Worm (Caenorhabditis elegans) whole organism, L4 larva: ENCODE measurements around the gene F41E6.12.

Source experiments
- D1046.2 ChIP-seq: fragments of 200-800 bp; sonication (Bioruptor generic); IDR thresholded peaks from 2 replicates; pipeline ENCODE4 v1.3.6; 2022; ENCODE audit warnings: missing genetic modification characterization, missing compliant biosample characterization
- F44E2.7 ChIP-seq: fragments of 200-800 bp; sonication (Bioruptor generic); IDR thresholded peaks from 2 replicates; pipeline ENCODE4 v2.1.2; 2022; ENCODE audit warnings: missing genetic modification characterization, missing compliant biosample characterization
- F49E8.2 ChIP-seq: sonication (generic microtip); optimal IDR thresholded peaks from 2 replicates; lab custom pipeline; 2016; ENCODE audit warnings: missing compliant biosample characterization, mild to moderate bottlenecking, missing genetic modification characterization, borderline replicate concordance
- R02D3.7 ChIP-seq: fragments of 150-350 bp; sonication (generic microtip); optimal IDR thresholded peaks from 3 replicates; lab custom pipeline; 2014; ENCODE audit warnings: missing biosample characterization, missing genetic modification characterization
- T20F7.1 ChIP-seq: fragments of 200-800 bp; sonication (Bioruptor generic); optimal IDR thresholded peaks from 2 replicates; lab custom pipeline; 2018; ENCODE audit warnings: mild to moderate bottlenecking, missing genetic modification characterization, missing compliant biosample characterization
- Y48G9A.11 ChIP-seq: fragments of 200-800 bp; sonication (Bioruptor generic); IDR thresholded peaks from 2 replicates; pipeline ENCODE4 v1.3.6; 2022; ENCODE audit warnings: missing genetic modification reagents, missing genetic modification characterization, missing compliant biosample characterization
- Y75B8A.6 ChIP-seq: fragments of 200-800 bp; sonication (Bioruptor generic); IDR thresholded peaks from 2 replicates; pipeline ENCODE4 v1.3.6; 2022; ENCODE audit warnings: missing genetic modification reagents, missing genetic modification characterization, missing compliant biosample characterization
- ZK546.5 ChIP-seq, 2 experiments: sonication (generic microtip); optimal IDR thresholded peaks; 2 replicates each; lab custom pipeline; 2017; ENCODE audit warnings: missing biosample characterization in 2 of 2, missing genetic modification characterization in 2 of 2
- aha-1 ChIP-seq: fragments of 150-350 bp; peaks from one replicate; lab custom pipeline; 2014; ENCODE audit warnings: missing biosample characterization, missing genetic modification characterization
- ama-1 ChIP-seq: fragments of 150-350 bp; optimal IDR thresholded peaks from 2 replicates; lab custom pipeline; 2014; ENCODE audit warnings: inconsistent platforms, mixed read lengths
- ceh-44 ChIP-seq: fragments of 200-800 bp; sonication (Bioruptor generic); IDR thresholded peaks from 2 replicates; pipeline ENCODE4 v1.3.6; 2022; ENCODE audit warnings: missing genetic modification reagents, missing genetic modification characterization, missing compliant biosample characterization
- ces-1 ChIP-seq: fragments of 150-350 bp; sonication (generic microtip); optimal IDR thresholded peaks from 4 replicates; lab custom pipeline; 2014; ENCODE audit warnings: missing biosample characterization, missing genetic modification reagents, missing genetic modification characterization
- daf-12 ChIP-seq: fragments of 150-350 bp; optimal IDR thresholded peaks from 2 replicates; lab custom pipeline; 2014; ENCODE audit warnings: missing biosample characterization, missing genetic modification reagents, missing genetic modification characterization
- daf-16 ChIP-seq, 3 experiments: sonication (generic microtip); optimal IDR thresholded peaks; 2 replicates each; lab custom pipeline; 2016 to 2017; ENCODE audit warnings: missing genetic modification characterization in 3 of 3, missing genetic modification reagents in 3 of 3, mild to moderate bottlenecking in 2 of 3, missing compliant biosample characterization in 2 of 3, missing biosample characterization in 1 of 3, moderate library complexity in 1 of 3
- daf-19 ChIP-seq: fragments of 200-800 bp; sonication (Bioruptor generic); conservative IDR thresholded peaks from 2 replicates; pipeline ENCODE4 v1.3.6; 2022; ENCODE audit warnings: missing genetic modification characterization, missing compliant biosample characterization
- dmd-6 ChIP-seq: fragments of 200-800 bp; sonication (Bioruptor generic); IDR thresholded peaks from 2 replicates; pipeline ENCODE4 v1.3.6; 2022; ENCODE audit warnings: missing genetic modification reagents, missing genetic modification characterization, missing compliant biosample characterization
- dpl-1 ChIP-seq: fragments of 150-350 bp; optimal IDR thresholded peaks from 2 replicates; lab custom pipeline; 2014; ENCODE audit warnings: missing biosample characterization, missing genetic modification reagents, missing genetic modification characterization
- duxl-1 ChIP-seq: sonication (generic microtip); optimal IDR thresholded peaks from 2 replicates; lab custom pipeline; 2016; ENCODE audit warnings: mild to moderate bottlenecking, missing genetic modification characterization, moderate library complexity, missing compliant biosample characterization; ENCODE audit not compliant: poor library complexity
- egl-27 ChIP-seq: sonication (generic microtip); optimal IDR thresholded peaks from 3 replicates; lab custom pipeline; 2017; ENCODE audit warnings: missing biosample characterization, missing genetic modification reagents, missing genetic modification characterization
- fos-1 ChIP-seq: fragments of 150-350 bp; optimal IDR thresholded peaks from 2 replicates; lab custom pipeline; 2014; ENCODE audit warnings: missing biosample characterization, missing genetic modification characterization
- hif-1 ChIP-seq, 2 experiments: sonication (generic microtip); optimal IDR thresholded peaks; 2 replicates each; lab custom pipeline; 2016 to 2017; ENCODE audit warnings: missing compliant biosample characterization in 2 of 2, missing genetic modification characterization in 2 of 2, missing genetic modification reagents in 2 of 2, missing genotype in 2 of 2, mild to moderate bottlenecking in 1 of 2
- hlh-30 ChIP-seq: sonication (generic microtip); optimal IDR thresholded peaks from 2 replicates; lab custom pipeline; 2017; ENCODE audit warnings: antibody characterized with exemption, mild to moderate bottlenecking, missing genetic modification characterization, missing compliant biosample characterization; ENCODE audit not compliant: insufficient read depth
- hmg-1.1 ChIP-seq: fragments of 200-800 bp; sonication (Bioruptor generic); IDR thresholded peaks from 2 replicates; pipeline ENCODE4 v1.3.6; 2022; ENCODE audit warnings: missing genetic modification reagents, missing genetic modification characterization, missing compliant biosample characterization
- lir-3 ChIP-seq: sonication (generic microtip); optimal IDR thresholded peaks from 2 replicates; lab custom pipeline; 2016; ENCODE audit warnings: mild to moderate bottlenecking, missing genetic modification characterization, missing compliant biosample characterization
- madf-5 ChIP-seq, 2 experiments: fragments of 200-800 bp; sonication (Bioruptor generic); IDR thresholded peaks; 2 replicates each; pipeline ENCODE4 v1.3.6; 2022; ENCODE audit warnings: missing compliant biosample characterization in 2 of 2, missing genetic modification characterization in 2 of 2
- madf-9 ChIP-seq: fragments of 200-800 bp; sonication (Bioruptor generic); conservative IDR thresholded peaks from 2 replicates; pipeline ENCODE4 v1.3.6; 2022; ENCODE audit warnings: missing genetic modification reagents, missing genetic modification characterization, missing compliant biosample characterization
- mep-1 ChIP-seq: fragments of 150-350 bp; sonication (generic microtip); optimal IDR thresholded peaks from 3 replicates; lab custom pipeline; 2014; ENCODE audit warnings: missing biosample characterization, missing genetic modification characterization
- mxl-3 ChIP-seq: fragments of 200-800 bp; sonication (Bioruptor generic); optimal IDR thresholded peaks from 2 replicates; lab custom pipeline; 2018; ENCODE audit warnings: mild to moderate bottlenecking, missing genetic modification characterization, missing compliant biosample characterization
- nhr-102 ChIP-seq: sonication (generic microtip); optimal IDR thresholded peaks from 2 replicates; lab custom pipeline; 2016; ENCODE audit warnings: mild to moderate bottlenecking, missing genetic modification characterization, moderate library complexity, missing compliant biosample characterization
- nhr-11 ChIP-seq: fragments of 150-350 bp; optimal IDR thresholded peaks from 2 replicates; lab custom pipeline; 2014; ENCODE audit warnings: missing biosample characterization, missing genetic modification characterization
- nhr-237 ChIP-seq: sonication (generic microtip); optimal IDR thresholded peaks from 2 replicates; lab custom pipeline; 2017; ENCODE audit warnings: missing biosample characterization, missing genetic modification characterization
- nhr-28 ChIP-seq: fragments of 150-350 bp; optimal IDR thresholded peaks from 2 replicates; lab custom pipeline; 2014; ENCODE audit warnings: missing biosample characterization, missing genetic modification characterization
- nhr-41 ChIP-seq: fragments of 200-800 bp; sonication (Bioruptor generic); IDR thresholded peaks from 2 replicates; pipeline ENCODE4 v1.3.6; 2022; ENCODE audit warnings: missing genetic modification reagents, missing genetic modification characterization, missing compliant biosample characterization
- nhr-42 ChIP-seq: fragments of 200-800 bp; sonication (Bioruptor generic); IDR thresholded peaks from 2 replicates; pipeline ENCODE4 v1.3.6; 2022; ENCODE audit warnings: missing genetic modification characterization, missing compliant biosample characterization
- nhr-48 ChIP-seq: sonication (generic microtip); optimal IDR thresholded peaks from 2 replicates; lab custom pipeline; 2016; ENCODE audit warnings: mild to moderate bottlenecking, missing genetic modification characterization, missing compliant biosample characterization
- nhr-77 ChIP-seq: fragments of 150-350 bp; optimal IDR thresholded peaks from 2 replicates; lab custom pipeline; 2014; ENCODE audit warnings: missing biosample characterization, missing genetic modification characterization
- skn-1 ChIP-seq: fragments of 150-350 bp; optimal IDR thresholded peaks from 2 replicates; lab custom pipeline; 2014; ENCODE audit warnings: missing biosample characterization, missing genetic modification characterization
- spr-1 ChIP-seq: sonication (generic microtip); optimal IDR thresholded peaks from 2 replicates; lab custom pipeline; 2016; ENCODE audit warnings: mild to moderate bottlenecking, missing genetic modification characterization, missing compliant biosample characterization
- spr-3 ChIP-seq: fragments of 200-800 bp; sonication (Bioruptor generic); optimal IDR thresholded peaks from 2 replicates; lab custom pipeline; 2018; ENCODE audit warnings: mild to moderate bottlenecking, missing genetic modification characterization, missing compliant biosample characterization
- tra-1 ChIP-seq: fragments of 200-800 bp; sonication (Bioruptor generic); IDR thresholded peaks from 2 replicates; pipeline ENCODE4 v1.3.6; 2022; ENCODE audit warnings: missing genetic modification reagents, missing genetic modification characterization, missing compliant biosample characterization
- unc-130 ChIP-seq: sonication (generic microtip); optimal IDR thresholded peaks from 2 replicates; lab custom pipeline; 2016; ENCODE audit warnings: missing genetic modification reagents, missing genetic modification characterization, missing compliant biosample characterization
- unc-39 ChIP-seq: sonication (generic microtip); optimal IDR thresholded peaks from 2 replicates; lab custom pipeline; 2017; ENCODE audit warnings: missing biosample characterization, missing genetic modification characterization
- ztf-7 ChIP-seq: fragments of 150-350 bp; optimal IDR thresholded peaks from 2 replicates; lab custom pipeline; 2014; ENCODE audit warnings: missing biosample characterization, missing genetic modification characterization

F41E6.12 gene

DNA sequence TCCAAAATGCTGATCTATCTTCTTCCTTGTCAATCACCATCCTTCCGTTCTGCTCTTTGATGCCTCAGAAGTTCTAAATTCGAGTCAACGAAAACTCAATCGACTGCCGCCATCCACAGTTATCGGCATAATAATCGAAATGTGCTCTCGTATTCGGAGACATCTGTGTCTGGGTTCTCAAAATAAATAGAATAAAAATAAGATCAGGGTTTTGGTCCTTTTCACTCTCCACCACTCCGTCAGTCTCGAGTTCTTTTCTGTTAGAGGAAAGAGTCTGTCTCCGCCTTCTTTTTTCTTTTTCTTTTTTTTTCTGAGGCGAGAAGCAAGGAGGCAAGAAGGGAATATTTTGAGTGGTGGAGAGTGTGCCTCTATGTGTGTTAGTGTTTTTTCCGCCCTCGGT is 5.2 kb downstream of the F41E6.12 start, which contains the start of gene F41E6.17:
Gene F41E6.17, plus strand, starts transcription at position 348 of the 400 bp plus-strand sequence.
- TF ChIP-seq duxl-1 (tag; lab: Kevin White, UChicago) = no peak
- TF ChIP-seq nhr-48 (tag; lab: Kevin White, UChicago) = no peak
- no peak for TF ChIP-seq ces-1
- no peak for TF ChIP-seq aha-1 (tag; lab: Kevin White, UChicago)
- TF ChIP-seq egl-27 (tag; lab: Kevin White, UChicago) = no peak
- no peak for TF ChIP-seq unc-130 (GFP tag; lab: Kevin White, UChicago)
- TF ChIP-seq madf-5 (GFP tag; IDR thresholded peaks at IDR 0.05; lab: Robert Waterston, UW) = no peak
- TF ChIP-seq R02D3.7 (tag; lab: Kevin White, UChicago) = no peak
- TF ChIP-seq hlh-30 (tag; lab: Kevin White, UChicago) = peak; percentile 15

DNA sequence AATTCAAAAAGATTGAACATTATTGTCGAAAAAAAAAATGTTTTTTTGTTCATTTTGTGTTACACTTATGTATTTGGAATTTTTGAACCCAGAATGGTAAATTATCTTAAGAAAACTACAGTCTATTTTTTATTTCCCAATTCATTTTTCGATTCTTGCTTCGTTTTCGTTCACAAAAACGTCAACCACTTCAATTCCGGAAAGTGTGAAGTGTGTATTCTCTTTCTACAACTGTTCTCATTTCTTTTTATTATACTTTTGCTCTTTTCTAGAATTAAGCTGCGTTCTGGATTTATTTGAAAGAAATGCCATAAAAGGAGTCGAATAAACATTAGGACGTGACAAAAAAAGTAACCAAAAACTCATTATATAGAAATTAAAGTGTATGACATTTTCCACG is 6.6 kb downstream of the F41E6.12 start, which contains the start of gene F41E6.1:
Gene F41E6.1, plus strand, starts transcription at position 301 of the 400 bp plus-strand sequence.
- TF ChIP-seq skn-1 = no peak
- TF ChIP-seq D1046.2 (GFP tag; lab: Robert Waterston, UW) = no peak
- no peak for TF ChIP-seq nhr-41 (GFP tag; lab: Robert Waterston, UW)
- no peak for TF ChIP-seq fos-1 (tag; lab: Kevin White, UChicago)
- no peak for TF ChIP-seq spr-3 (GFP tag; lab: Kevin White, UChicago)
- TF ChIP-seq lir-3 (tag; lab: Kevin White, UChicago) = no peak
- no peak for TF ChIP-seq nhr-42
- no peak for TF ChIP-seq nhr-11 (tag; lab: Kevin White, UChicago)
- TF ChIP-seq ZK546.5 (tag; optimal IDR thresholded peaks at IDR 0.05; lab: Kevin White, UChicago) = no peak

DNA sequence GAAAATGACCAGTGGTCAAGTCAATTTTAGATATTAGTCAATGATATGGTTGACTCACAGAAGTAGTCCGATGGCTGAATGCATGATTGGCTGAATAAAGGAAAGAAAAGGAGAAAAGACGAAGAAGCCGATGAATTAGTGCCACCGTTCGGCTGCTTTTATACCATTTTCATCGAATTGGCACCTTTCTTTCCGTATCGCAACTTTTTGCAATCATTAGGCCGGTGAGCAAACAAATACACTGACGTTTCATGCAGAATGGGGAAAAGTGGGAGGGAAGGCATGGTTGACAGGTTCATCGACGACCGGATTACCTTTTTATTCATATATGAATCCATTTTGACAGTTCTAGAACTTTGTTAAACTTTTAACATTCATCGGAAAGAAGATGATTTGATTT is 7.7 kb downstream of the F41E6.12 start, which contains the start of gene idpc-2:
Gene idpc-2, minus strand, starts transcription at position 101 of the 400 bp plus-strand sequence.
- TF ChIP-seq F44E2.7 = no peak
- TF ChIP-seq unc-130 (GFP tag; lab: Kevin White, UChicago) = no peak
- no peak for TF ChIP-seq daf-12 (tag; lab: Kevin White, UChicago)
- TF ChIP-seq dmd-6 = no peak
- no peak for TF ChIP-seq ama-1 (lab: Kevin White, UChicago)
- no peak for TF ChIP-seq nhr-28 (tag; lab: Kevin White, UChicago)
- no peak for TF ChIP-seq spr-1 (tag; lab: Kevin White, UChicago)
- no peak for TF ChIP-seq dpl-1 (GFP tag; lab: Kevin White, UChicago)
- TF ChIP-seq ZK546.5 (tag; optimal IDR thresholded peaks at IDR 0.05; lab: Kevin White, UChicago) = no peak
- TF ChIP-seq F49E8.2 (tag; lab: Kevin White, UChicago) = no peak
- no peak for TF ChIP-seq T20F7.1 (GFP tag; lab: Kevin White, UChicago)
- no peak for TF ChIP-seq Y75B8A.6
- no peak for TF ChIP-seq nhr-102 (tag; lab: Kevin White, UChicago)
- TF ChIP-seq mxl-3 = no peak
- no peak for TF ChIP-seq ceh-44 (GFP tag; lab: Robert Waterston, UW)

DNA sequence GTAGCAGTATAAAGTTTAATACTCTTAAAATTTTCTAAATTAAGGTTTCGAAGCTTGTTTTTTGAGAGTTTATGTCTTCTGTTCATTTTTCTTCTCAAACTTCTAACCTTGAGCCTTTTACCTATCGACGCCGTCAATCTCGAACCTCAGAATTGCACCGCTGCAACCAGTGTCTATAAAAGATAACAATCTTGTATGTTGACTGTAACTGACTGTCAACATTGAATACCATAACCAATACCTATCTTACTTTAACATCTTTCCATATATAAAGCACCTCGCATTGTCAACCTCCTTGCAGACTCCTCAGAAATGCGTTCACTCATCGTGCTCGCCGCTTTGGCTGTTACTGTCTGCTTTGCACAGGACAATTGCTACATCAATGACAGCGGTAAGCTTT is 10.2 kb downstream of the F41E6.12 start, which contains the start of gene grd-5:
Gene grd-5, plus strand, starts transcription at position 295 of the 400 bp plus-strand sequence.
- TF ChIP-seq aha-1 (tag; lab: Kevin White, UChicago) (peak; percentile 79), Y48G9A.11 (GFP tag; lab: Robert Waterston, UW) (no peak)

DNA sequence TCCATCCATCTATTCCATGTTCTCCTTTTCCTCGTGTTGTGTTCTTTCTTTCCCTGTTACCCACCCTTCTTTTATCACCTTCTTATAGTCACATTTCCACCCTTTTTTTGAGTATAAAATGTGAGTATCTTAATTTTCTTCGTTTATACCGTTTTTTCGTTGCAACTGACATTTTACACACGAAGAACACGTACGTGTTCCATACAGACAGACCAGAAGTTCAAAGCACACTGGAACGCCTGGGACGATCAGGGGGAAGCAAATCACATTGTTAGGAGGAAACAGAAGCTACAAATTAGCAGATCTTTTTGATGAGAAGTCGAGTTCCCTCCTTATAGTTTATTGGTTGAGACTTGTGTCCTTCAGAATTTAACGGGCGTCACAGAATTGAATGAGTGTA is 13.2 kb downstream of the F41E6.12 start:
- peak; percentile 77 for TF ChIP-seq aha-1 (tag; lab: Kevin White, UChicago)
- no peak for TF ChIP-seq unc-39 (tag; lab: Kevin White, UChicago)
- no peak for TF ChIP-seq nhr-77 (tag; lab: Kevin White, UChicago)
- no peak for TF ChIP-seq hlh-30 (tag; lab: Kevin White, UChicago)
- TF ChIP-seq nhr-28 (tag; lab: Kevin White, UChicago) = no peak
- no peak for TF ChIP-seq ZK546.5 (tag; optimal IDR thresholded peaks at IDR 0.05; lab: Kevin White, UChicago)
- TF ChIP-seq ztf-7 (tag; lab: Kevin White, UChicago) = no peak
- no peak for TF ChIP-seq spr-1 (tag; lab: Kevin White, UChicago)
- TF ChIP-seq hif-1 (tag; optimal IDR thresholded peaks at IDR 0.05; lab: Kevin White, UChicago) = no peak
- no peak for TF ChIP-seq nhr-237 (tag; lab: Kevin White, UChicago)
- no peak for TF ChIP-seq tra-1 (GFP tag; lab: Robert Waterston, UW)
- peak; percentile 68 for TF ChIP-seq ama-1 (lab: Kevin White, UChicago)
- no peak for TF ChIP-seq daf-16 (GFP tag; optimal IDR thresholded peaks at IDR 0.05; lab: Kevin White, UChicago)
- peak; percentile 9 for TF ChIP-seq daf-16 (tag; optimal IDR thresholded peaks at IDR 0.05; lab: Kevin White, UChicago)
- peak; percentile 15 for TF ChIP-seq mep-1
- no peak for TF ChIP-seq nhr-41 (GFP tag; lab: Robert Waterston, UW)
- 0 out of 2 replicates have a peak, but pooled peaks have one; percentile 20 for TF ChIP-seq hmg-1.1 (GFP tag; lab: Robert Waterston, UW)
- TF ChIP-seq daf-19 (GFP tag; lab: Robert Waterston, UW) = no peak
- no peak for TF ChIP-seq madf-9 (GFP tag; lab: Robert Waterston, UW)
